Fruit fly (Drosophila melanogaster): ENCODE data around the gene CG11756.

CG11756 gene

dm6 chrX:11340719-11341322 lies 7.1 kb upstream of the CG11756 start (continued):
- peak; percentile 4 for TF ChIP-seq CG9727 (GFP tag; optimal IDR thresholded peaks at IDR 0.05)
- no peak for TF ChIP-seq CG11093 (GFP tag; IDR thresholded peaks at IDR 0.05)
- TF ChIP-seq CG8924 (tag; optimal IDR thresholded peaks at IDR 0.05) = no peak
- no peak for TF ChIP-seq CG30431 (GFP tag; optimal IDR thresholded peaks at IDR 0.05)
- no peak for TF ChIP-seq CG3995 (GFP tag; optimal IDR thresholded peaks at IDR 0.05)
- no peak for TF ChIP-seq CG10654 (GFP tag; optimal IDR thresholded peaks at IDR 0.05)
- no peak for TF ChIP-seq corto (GFP tag; optimal IDR thresholded peaks at IDR 0.05)
- TF ChIP-seq nau (GFP tag; optimal IDR thresholded peaks at IDR 0.05) = no peak
- peak; percentile 21 for TF ChIP-seq CG13775 (GFP tag; optimal IDR thresholded peaks at IDR 0.05)
- no peak for TF ChIP-seq CG32767 (GFP tag; IDR thresholded peaks at IDR 0.05)
- TF ChIP-seq CG17802 (tag; optimal IDR thresholded peaks at IDR 0.05) = no peak
- no peak for TF ChIP-seq MBD-R2 (GFP tag; IDR thresholded peaks at IDR 0.05)
- no peak for TF ChIP-seq CG34224 (GFP tag; IDR thresholded peaks at IDR 0.05; ENCODE audit: partially characterized antibody)
- no peak for TF ChIP-seq ssp (GFP tag; IDR thresholded peaks at IDR 0.05)
- TF ChIP-seq CG13123 (GFP tag; optimal IDR thresholded peaks at IDR 0.05) = no peak
- TF ChIP-seq Bteb2 (GFP tag; optimal IDR thresholded peaks at IDR 0.05) = no peak
- TF ChIP-seq MTF-1 (GFP tag; optimal IDR thresholded peaks at IDR 0.05; ENCODE audit: borderline replicate concordance) = no peak
- no peak for TF ChIP-seq CG7745 (tag; optimal IDR thresholded peaks at IDR 0.05)
- no peak for TF ChIP-seq CG17328 (GFP tag; IDR thresholded peaks at IDR 0.05)
- TF ChIP-seq CG12155 (GFP tag; optimal IDR thresholded peaks at IDR 0.05) = no peak
- no peak for TF ChIP-seq CG9817 (tag; optimal IDR thresholded peaks at IDR 0.05)
- no peak for TF ChIP-seq CG4820 (GFP tag; optimal IDR thresholded peaks at IDR 0.05)
- TF ChIP-seq CG17612 (GFP tag; IDR thresholded peaks at IDR 0.05) = no peak
- TF ChIP-seq Med (GFP tag) = peak; percentile 74
- peak; percentile 66 for TF ChIP-seq CG9215 (GFP tag; IDR thresholded peaks at IDR 0.05)
- no peak for TF ChIP-seq CG9609 (GFP tag; optimal IDR thresholded peaks at IDR 0.05)
- TF ChIP-seq CG32532 (GFP tag; IDR thresholded peaks at IDR 0.05) = no peak
- no peak for TF ChIP-seq CG8478 (optimal IDR thresholded peaks at IDR 0.05)
- TF ChIP-seq CG11560 (tag; IDR thresholded peaks at IDR 0.05) = no peak
- TF ChIP-seq D19A (tag; optimal IDR thresholded peaks at IDR 0.05) = no peak
- TF ChIP-seq Xbp1 (GFP tag; optimal IDR thresholded peaks at IDR 0.05) = peak; percentile 30
- no peak for TF ChIP-seq zf30C (GFP tag; optimal IDR thresholded peaks at IDR 0.05)
- TF ChIP-seq Atf6 (GFP tag; IDR thresholded peaks at IDR 0.05) = no peak
- no peak for TF ChIP-seq fd64A (GFP tag; optimal IDR thresholded peaks at IDR 0.05)
- no peak for TF ChIP-seq wdn (GFP tag; IDR thresholded peaks at IDR 0.05)
- no peak for TF ChIP-seq Ssrp (tag; optimal IDR thresholded peaks at IDR 0.05)
- TF ChIP-seq Dp (GFP tag; optimal IDR thresholded peaks at IDR 0.05) = no peak
- TF ChIP-seq insv (GFP tag; optimal IDR thresholded peaks at IDR 0.05) = no peak
- TF ChIP-seq crol (GFP tag; IDR thresholded peaks at IDR 0.05) = peak; percentile 88
- no peak for TF ChIP-seq CG1233 (GFP tag; optimal IDR thresholded peaks at IDR 0.05)
- TF ChIP-seq org-1 (GFP tag; optimal IDR thresholded peaks at IDR 0.05) = no peak
- no peak for TF ChIP-seq maf-S (GFP tag; optimal IDR thresholded peaks at IDR 0.05)
- TF ChIP-seq Atf3 (GFP tag; optimal IDR thresholded peaks at IDR 0.05) = no peak
- peak; percentile 84 for TF ChIP-seq Sry-β (GFP tag; optimal IDR thresholded peaks at IDR 0.05)
- no peak for TF ChIP-seq dpn (GFP tag; optimal IDR thresholded peaks at IDR 0.05)
- no peak for TF ChIP-seq Asciz (GFP tag; optimal IDR thresholded peaks at IDR 0.05)
- no peak for TF ChIP-seq salm (tag; optimal IDR thresholded peaks at IDR 0.05)
- no peak for TF ChIP-seq Abd-B (GFP tag; optimal IDR thresholded peaks at IDR 0.05)
- no peak for TF ChIP-seq slou (GFP tag; optimal IDR thresholded peaks at IDR 0.05)
- TF ChIP-seq ap (GFP tag; IDR thresholded peaks at IDR 0.05) = 0 out of 2 replicates have a peak, but pooled peaks have one; percentile 21
- no peak for TF ChIP-seq ase (GFP tag; IDR thresholded peaks at IDR 0.05)
- TF ChIP-seq CG17186 (GFP tag; optimal IDR thresholded peaks at IDR 0.05) = no peak
